Fruit fly (Drosophila melanogaster) whole organism, embryonic: ENCODE data around the gene CG7970.

Experiments used
- ATbp ChIP-seq: fragments of 200-800 bp; sonication (Bioruptor generic); optimal IDR thresholded peaks from 2 replicates; lab custom pipeline; 2017; ENCODE audit warnings: missing biosample characterization, mild to moderate bottlenecking, missing genetic modification characterization, missing genetic modification reagents
- Asciz ChIP-seq: fragments of 200-800 bp; sonication (Bioruptor generic); optimal IDR thresholded peaks from 2 replicates; lab custom pipeline; 2017; ENCODE audit warnings: missing biosample characterization, mild to moderate bottlenecking, missing genetic modification characterization, missing genetic modification reagents
- Atf6 ChIP-seq: fragments of 200-800 bp; sonication (Bioruptor generic); IDR thresholded peaks from 2 replicates; pipeline ENCODE4 v1.3.6; 2022; ENCODE audit warnings: missing biosample characterization, missing genetic modification characterization
- CG10267 ChIP-seq: fragments of 200-800 bp; sonication (Bioruptor generic); optimal IDR thresholded peaks from 2 replicates; lab custom pipeline; 2018; ENCODE audit warnings: missing biosample characterization, mild to moderate bottlenecking, missing genetic modification characterization, moderate library complexity
- CG10565 ChIP-seq: fragments of 200-800 bp; sonication (Bioruptor generic); optimal IDR thresholded peaks from 3 replicates; lab custom pipeline; 2016; ENCODE audit warnings: missing biosample characterization, mild to moderate bottlenecking, missing genetic modification characterization
- CG11085 ChIP-seq: fragments of 200-800 bp; sonication (Bioruptor generic); IDR thresholded peaks from 2 replicates; pipeline ENCODE4 v1.3.6; 2022; ENCODE audit warnings: missing biosample characterization, missing genetic modification characterization
- CG11093 ChIP-seq: fragments of 200-800 bp; sonication (Bioruptor generic); IDR thresholded peaks from 3 replicates; pipeline ENCODE4 v1.3.6; 2022; ENCODE audit warnings: missing biosample characterization, missing genetic modification characterization
- CG11723 ChIP-seq: fragments of 200-800 bp; sonication (Bioruptor generic); optimal IDR thresholded peaks from 2 replicates; lab custom pipeline; 2017; ENCODE audit warnings: missing biosample characterization, mild to moderate bottlenecking, missing genetic modification characterization
- CG15011 ChIP-seq: fragments of 200-800 bp; sonication (Bioruptor generic); optimal IDR thresholded peaks from 3 replicates; lab custom pipeline; 2018; ENCODE audit warnings: missing biosample characterization, mild to moderate bottlenecking, missing genetic modification characterization
- CG18011 ChIP-seq: fragments of 200-800 bp; sonication (Bioruptor generic); optimal IDR thresholded peaks from 2 replicates; lab custom pipeline; 2017; ENCODE audit warnings: missing biosample characterization, missing genetic modification characterization, mild to moderate bottlenecking, moderate library complexity, missing genotype
- CG2120 ChIP-seq: fragments of 200-800 bp; sonication (Bioruptor generic); optimal IDR thresholded peaks from 3 replicates; lab custom pipeline; 2016; ENCODE audit warnings: missing biosample characterization, missing genetic modification characterization
- CG2199 ChIP-seq: fragments of 200-800 bp; sonication (Bioruptor generic); IDR thresholded peaks from 3 replicates; pipeline ENCODE4 v1.3.6; 2022; ENCODE audit warnings: missing biosample characterization, missing genetic modification characterization
- CG2712 ChIP-seq: fragments of 200-800 bp; optimal IDR thresholded peaks from 3 replicates; lab custom pipeline; 2019; ENCODE audit warnings: missing biosample characterization, mild to moderate bottlenecking, missing genetic modification characterization, moderate library complexity
- CG30431 ChIP-seq: fragments of 200-800 bp; sonication (Bioruptor generic); optimal IDR thresholded peaks from 2 replicates; lab custom pipeline; 2017; ENCODE audit warnings: missing biosample characterization, missing genetic modification characterization
- CG31224 ChIP-seq: fragments of 200-800 bp; sonication (Bioruptor generic); IDR thresholded peaks from 2 replicates; pipeline ENCODE4 v1.3.6; 2022; ENCODE audit warnings: missing biosample characterization, missing genetic modification characterization
- CG31388 ChIP-seq: fragments of 200-800 bp; sonication (Bioruptor generic); optimal IDR thresholded peaks from 2 replicates; lab custom pipeline; 2016; ENCODE audit warnings: missing biosample characterization, missing genetic modification characterization
- CG31441 ChIP-seq: fragments of 200-800 bp; sonication (Bioruptor generic); IDR thresholded peaks from 2 replicates; pipeline ENCODE4 v1.3.6; 2022; ENCODE audit warnings: missing biosample characterization, missing genetic modification characterization
- CG4360 ChIP-seq: fragments of 200-800 bp; sonication (Bioruptor generic); IDR thresholded peaks from 2 replicates; pipeline ENCODE4 v1.3.6; 2022; ENCODE audit warnings: missing biosample characterization, missing genetic modification characterization
- CG4404 ChIP-seq: fragments of 200-800 bp; sonication (Bioruptor generic); IDR thresholded peaks from 2 replicates; pipeline ENCODE4 v1.3.6; 2022; ENCODE audit warnings: missing biosample characterization, missing genetic modification characterization
- CG4730 ChIP-seq: fragments of 200-800 bp; sonication (Bioruptor generic); IDR thresholded peaks from 2 replicates; pipeline ENCODE4 v1.3.6; 2022; ENCODE audit warnings: missing biosample characterization, missing genetic modification characterization
- CG4854 ChIP-seq: fragments of 200-800 bp; sonication (Bioruptor generic); optimal IDR thresholded peaks from 2 replicates; lab custom pipeline; 2016; ENCODE audit warnings: missing biosample characterization, missing genetic modification characterization, inconsistent platforms
- CG7928 ChIP-seq: fragments of 200-800 bp; sonication (Bioruptor generic); optimal IDR thresholded peaks from 2 replicates; lab custom pipeline; 2017; ENCODE audit warnings: missing biosample characterization, mild to moderate bottlenecking, missing genetic modification characterization
- Chrac-16 ChIP-seq: fragments of 200-800 bp; sonication (Bioruptor generic); optimal IDR thresholded peaks from 3 replicates; lab custom pipeline; 2016; ENCODE audit warnings: missing biosample characterization, missing genetic modification characterization
- Dref ChIP-seq: fragments of 200-800 bp; sonication (Bioruptor generic); IDR thresholded peaks from 2 replicates; pipeline ENCODE4 v1.3.6; 2022; ENCODE audit warnings: missing biosample characterization, missing genetic modification characterization
- Fer3 ChIP-seq: fragments of 200-800 bp; sonication (Bioruptor generic); optimal IDR thresholded peaks from 2 replicates; lab custom pipeline; 2018; ENCODE audit warnings: missing biosample characterization, mild to moderate bottlenecking, missing genetic modification characterization, moderate library complexity
- GATAe ChIP-seq: fragments of 200-800 bp; sonication (Bioruptor generic); conservative IDR thresholded peaks from 2 replicates; pipeline ENCODE4 v1.3.6; 2022; ENCODE audit warnings: missing biosample characterization, missing genetic modification characterization
- HLH4C ChIP-seq: fragments of 200-800 bp; sonication (Bioruptor generic); IDR thresholded peaks from 3 replicates; pipeline ENCODE4 v1.3.6; 2022; ENCODE audit warnings: missing biosample characterization, missing genetic modification characterization; ENCODE audit not compliant: partially characterized antibody
- HmgD ChIP-seq: fragments of 200-800 bp; sonication (Bioruptor generic); optimal IDR thresholded peaks from 3 replicates; lab custom pipeline; 2016; ENCODE audit warnings: missing biosample characterization, missing genetic modification characterization
- MESR4 ChIP-seq: fragments of 200-800 bp; sonication (Bioruptor generic); optimal IDR thresholded peaks from 2 replicates; lab custom pipeline; 2018; ENCODE audit warnings: missing biosample characterization, mild to moderate bottlenecking, missing genetic modification characterization, moderate library complexity
- Mes4 ChIP-seq: fragments of 200-800 bp; sonication (Bioruptor generic); optimal IDR thresholded peaks from 2 replicates; lab custom pipeline; 2016; ENCODE audit warnings: missing biosample characterization, missing genetic modification characterization
- Nf-YC ChIP-seq: fragments of 200-800 bp; optimal IDR thresholded peaks from 3 replicates; lab custom pipeline; 2019; ENCODE audit warnings: missing biosample characterization, mild to moderate bottlenecking, missing genetic modification characterization, moderate library complexity
- NfI ChIP-seq: fragments of 200-800 bp; sonication (Bioruptor generic); optimal IDR thresholded peaks from 3 replicates; lab custom pipeline; 2018; ENCODE audit warnings: missing biosample characterization, mild to moderate bottlenecking, missing genetic modification characterization, moderate library complexity
- Optix ChIP-seq: fragments of 200-800 bp; sonication (Bioruptor generic); IDR thresholded peaks from 3 replicates; pipeline ENCODE4 v1.3.6; 2022; ENCODE audit warnings: missing biosample characterization, missing genetic modification characterization
- az2 ChIP-seq: fragments of 200-800 bp; sonication (Bioruptor generic); optimal IDR thresholded peaks from 3 replicates; lab custom pipeline; 2016; ENCODE audit warnings: missing biosample characterization, missing genetic modification characterization
- bigmax ChIP-seq: fragments of 200-800 bp; sonication (Bioruptor generic); optimal IDR thresholded peaks from 2 replicates; lab custom pipeline; 2018; ENCODE audit warnings: missing biosample characterization, mild to moderate bottlenecking, missing genetic modification characterization
- cad ChIP-seq: fragments of >200 bp; optimal IDR thresholded peaks from 2 replicates; lab custom pipeline; 2017; ENCODE audit warnings: missing biosample characterization, missing genetic modification characterization
- cg ChIP-seq: fragments of 200-800 bp; sonication (Bioruptor generic); optimal IDR thresholded peaks from 3 replicates; lab custom pipeline; 2019; ENCODE audit warnings: missing biosample characterization, mild to moderate bottlenecking, missing genetic modification characterization, moderate library complexity
- exex ChIP-seq: fragments of 200-800 bp; sonication (Bioruptor generic); optimal IDR thresholded peaks from 4 replicates; lab custom pipeline; 2018; ENCODE audit warnings: missing biosample characterization, mild to moderate bottlenecking, missing genetic modification characterization, moderate library complexity
- gfzf ChIP-seq: fragments of 200-800 bp; sonication (Bioruptor generic); optimal IDR thresholded peaks from 2 replicates; lab custom pipeline; 2016; ENCODE audit warnings: missing biosample characterization, mild to moderate bottlenecking, missing genetic modification characterization, moderate library complexity
- lab ChIP-seq: fragments of 200-800 bp; sonication (Bioruptor generic); optimal IDR thresholded peaks from 3 replicates; lab custom pipeline; 2017; ENCODE audit warnings: missing biosample characterization, missing genetic modification characterization, mild to moderate bottlenecking, moderate library complexity, missing genetic modification reagents
- mirr ChIP-seq: fragments of 200-800 bp; sonication (Bioruptor generic); optimal IDR thresholded peaks from 3 replicates; lab custom pipeline; 2018; ENCODE audit warnings: missing biosample characterization, mild to moderate bottlenecking, missing genetic modification characterization
- pb ChIP-seq: fragments of 200-800 bp; sonication (Bioruptor generic); optimal IDR thresholded peaks from 3 replicates; lab custom pipeline; 2016; ENCODE audit warnings: missing biosample characterization, missing genetic modification characterization
- salm ChIP-seq: fragments of 200-800 bp; sonication (Bioruptor generic); optimal IDR thresholded peaks from 2 replicates; lab custom pipeline; 2018; ENCODE audit warnings: missing biosample characterization, mild to moderate bottlenecking, missing genetic modification characterization
- sens-2 ChIP-seq: fragments of 200-800 bp; sonication (Bioruptor generic); IDR thresholded peaks from 2 replicates; pipeline ENCODE4 v1.3.6; 2022; ENCODE audit warnings: missing biosample characterization, missing genetic modification characterization
- sr ChIP-seq: fragments of 200-800 bp; sonication (Bioruptor generic); IDR thresholded peaks from 3 replicates; pipeline ENCODE4 v1.3.6; 2022; ENCODE audit warnings: missing biosample characterization, missing genetic modification characterization
- tgo ChIP-seq: fragments of 200-800 bp; sonication (Bioruptor generic); IDR thresholded peaks from 3 replicates; pipeline ENCODE4 v1.3.6; 2022; ENCODE audit warnings: missing biosample characterization, missing genetic modification characterization
- tll ChIP-seq, 2 experiments: fragments of 200-800 bp in 1 of 2; fragments of >200 bp in 1 of 2; sonication (Bioruptor generic) in 1 of 2; optimal IDR thresholded peaks; 2 replicates each; lab custom pipeline; 2017 to 2019; ENCODE audit warnings: missing biosample characterization in 2 of 2, missing genetic modification characterization in 2 of 2, mild to moderate bottlenecking in 1 of 2, moderate library complexity in 1 of 2
- unpg ChIP-seq: fragments of 200-800 bp; sonication (Bioruptor generic); optimal IDR thresholded peaks from 3 replicates; lab custom pipeline; 2018; ENCODE audit warnings: missing biosample characterization, mild to moderate bottlenecking, missing genetic modification characterization, moderate library complexity
- yki ChIP-seq: fragments of >200 bp; optimal IDR thresholded peaks from 3 replicates; lab custom pipeline; 2018
- zfh2 ChIP-seq: fragments of 200-800 bp; sonication (Bioruptor generic); optimal IDR thresholded peaks from 2 replicates; lab custom pipeline; 2016; ENCODE audit warnings: missing biosample characterization, missing genetic modification characterization

The CG7970 gene

dm6 chr3L:1644920-1645567 lies 7.5 kb upstream of the CG7970 start, which contains the start of the genes alphaCOP and CG13919 (continued):
- peak; percentile 96 for TF ChIP-seq NfI (GFP tag; lab: Kevin White, UChicago)
- TF ChIP-seq tll (GFP tag; optimal IDR thresholded peaks at IDR 0.05; lab: Kevin White, UChicago), result peak in 1 of 2 experiments; percentile 62
- TF ChIP-seq CG31388 (GFP tag; lab: Kevin White, UChicago), result peak; percentile 89
- peak; percentile 95 for TF ChIP-seq Optix (GFP tag; lab: Robert Waterston, UW)
- TF ChIP-seq GATAe, result peak; percentile 94
- TF ChIP-seq CG7928 (GFP tag; lab: Kevin White, UChicago), result peak; percentile 64
- peak; percentile 56; the same call in 2 of the 3 replicates for TF ChIP-seq sr (GFP tag; lab: Robert Waterston, UW)
- peak; percentile 77 for TF ChIP-seq pb (GFP tag; lab: Kevin White, UChicago)
- TF ChIP-seq Chrac-16, result peak; percentile 98
- peak; percentile 92 for TF ChIP-seq salm (tag; lab: Kevin White, UChicago)
- TF ChIP-seq Asciz (GFP tag; lab: Kevin White, UChicago), result no peak
- peak; percentile 70 for TF ChIP-seq HmgD (GFP tag; lab: Kevin White, UChicago)
- peak; percentile 97 for TF ChIP-seq CG11093
- peak; percentile 86 for TF ChIP-seq CG18011
- peak; percentile 94 for TF ChIP-seq CG4854 (GFP tag; lab: Kevin White, UChicago)
- TF ChIP-seq ATbp (GFP tag; lab: Kevin White, UChicago), result peak; percentile 93
- TF ChIP-seq CG31441 (GFP tag; lab: Robert Waterston, UW), result peak; percentile 97
- TF ChIP-seq CG4730 (GFP tag; lab: Robert Waterston, UW), result peak; percentile 96
- peak; percentile 95 for TF ChIP-seq lab (GFP tag; lab: Kevin White, UChicago)
- TF ChIP-seq tgo (GFP tag; lab: Robert Waterston, UW), result peak; percentile 97
- peak; percentile 81 for TF ChIP-seq mirr (GFP tag; lab: Kevin White, UChicago)
- peak; percentile 69; the same call in 1 of the 3 replicates for TF ChIP-seq CG2199 (GFP tag; lab: Robert Waterston, UW)
- peak; percentile 94 for TF ChIP-seq CG4404 (GFP tag; lab: Robert Waterston, UW)
- TF ChIP-seq CG2120 (GFP tag; lab: Kevin White, UChicago), result peak; percentile 98
- TF ChIP-seq CG10267 (tag; lab: Kevin White, UChicago), result peak; percentile 100
- peak; percentile 20 for TF ChIP-seq bigmax (GFP tag; lab: Kevin White, UChicago)
- peak; percentile 89 for TF ChIP-seq Mes4 (GFP tag; lab: Kevin White, UChicago)
- peak; percentile 94 for TF ChIP-seq CG31224
- TF ChIP-seq az2, result peak; percentile 98
- TF ChIP-seq exex (tag; lab: Kevin White, UChicago), result peak; percentile 85
- peak; percentile 96 for TF ChIP-seq sens-2 (GFP tag; lab: Robert Waterston, UW)
- peak; percentile 24 for TF ChIP-seq gfzf
- peak; percentile 85 for TF ChIP-seq Nf-YC (tag; lab: Kevin White, UChicago)
- no peak for TF ChIP-seq HLH4C (GFP tag; lab: Robert Waterston, UW)
- peak; percentile 89 for TF ChIP-seq CG11723 (GFP tag; lab: Kevin White, UChicago)
- TF ChIP-seq CG11085 (GFP tag; lab: Robert Waterston, UW), result peak; percentile 96
- peak; percentile 62 for TF ChIP-seq CG10565 (GFP tag; lab: Kevin White, UChicago)
- TF ChIP-seq MESR4 (GFP tag; lab: Kevin White, UChicago), result peak; percentile 95
- no peak for TF ChIP-seq CG15011 (GFP tag; lab: Kevin White, UChicago)
- TF ChIP-seq CG2712 (tag; lab: Kevin White, UChicago), result peak; percentile 99
- TF ChIP-seq cg (GFP tag; lab: Kevin White, UChicago), result no peak
- TF ChIP-seq unpg (GFP tag; lab: Kevin White, UChicago), result peak; percentile 98
- no peak for TF ChIP-seq cad (GFP tag; lab: Kevin White, UChicago)
- TF ChIP-seq yki (lab: Kevin White, UChicago), result no peak
- peak; percentile 93 for TF ChIP-seq zfh2 (GFP tag; lab: Kevin White, UChicago)
- TF ChIP-seq Dref (GFP tag; lab: Robert Waterston, UW), result peak; percentile 40; the same call in 1 of the 2 replicates
- peak; percentile 76 for TF ChIP-seq CG4360
- TF ChIP-seq CG30431 (GFP tag; lab: Kevin White, UChicago), result peak; percentile 93
- TF ChIP-seq Fer3 (tag; lab: Kevin White, UChicago), result peak; percentile 96
- TF ChIP-seq Atf6 (GFP tag; lab: Robert Waterston, UW), result peak; percentile 98
